Worm (Caenorhabditis elegans) whole organism, midembryonic: ENCODE data around the gene R09H3.2.

ENCODE experiments used
- T22C8.4 ChIP-seq: fragments of 200-800 bp; sonication (Bioruptor generic); IDR thresholded peaks from 2 replicates; pipeline ENCODE4 v1.3.6; 2022; ENCODE audit warnings: missing genetic modification characterization, missing compliant biosample characterization
- cog-1 ChIP-seq: sonication (generic microtip); optimal IDR thresholded peaks from 2 replicates; lab custom pipeline; 2016; ENCODE audit warnings: missing genetic modification characterization, missing compliant biosample characterization
- flt-1 ChIP-seq: fragments of 200-800 bp; sonication (Bioruptor generic); IDR thresholded peaks from 2 replicates; pipeline ENCODE4 v1.3.6; 2022; ENCODE audit warnings: missing genetic modification characterization, missing compliant biosample characterization
- med-1 ChIP-seq: sonication (generic microtip); optimal IDR thresholded peaks from 2 replicates; lab custom pipeline; 2017; ENCODE audit warnings: missing genetic modification characterization, mild to moderate bottlenecking, missing compliant biosample characterization, antibody characterized with exemption, missing genetic modification reagents; ENCODE audit not compliant: insufficient read depth
- tab-1 ChIP-seq: fragments of 200-800 bp; sonication (Bioruptor generic); IDR thresholded peaks from 2 replicates; pipeline ENCODE4 v1.3.6; 2022; ENCODE audit warnings: missing genetic modification characterization, missing compliant biosample characterization
- ztf-23 ChIP-seq: fragments of 200-800 bp; sonication (Bioruptor generic); IDR thresholded peaks from 2 replicates; pipeline ENCODE4 v1.3.6; 2022; ENCODE audit warnings: missing genetic modification reagents, missing genetic modification characterization, missing compliant biosample characterization
- ztf-29 ChIP-seq: fragments of 200-800 bp; sonication (Bioruptor generic); IDR thresholded peaks from 2 replicates; pipeline ENCODE4 v1.3.6; 2022; ENCODE audit warnings: missing genetic modification reagents, missing genetic modification characterization, missing compliant biosample characterization

DNA sequence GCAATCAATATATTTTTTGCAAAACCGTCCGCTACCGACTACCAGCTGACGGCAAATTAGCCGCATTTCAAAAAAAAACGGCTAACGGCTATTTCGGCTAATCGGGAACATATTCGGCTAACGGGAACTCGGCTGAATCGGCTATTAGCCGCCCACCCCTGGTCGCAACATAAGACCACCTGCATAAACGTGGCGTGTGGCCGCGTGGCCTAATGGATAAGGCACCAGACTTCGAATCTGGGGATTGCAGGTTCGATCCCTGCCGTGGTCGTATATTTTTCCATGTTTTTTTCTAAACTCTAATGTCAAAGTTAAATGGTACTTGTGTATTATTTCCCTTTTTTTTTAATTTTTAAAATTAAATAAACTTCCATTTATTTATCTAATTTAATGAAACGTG is 33.7 kb upstream of the R09H3.2 start:
- TF ChIP-seq flt-1 (GFP tag; lab: Robert Waterston, UW) (no peak), tab-1 (GFP tag; lab: Robert Waterston, UW) (no peak), T22C8.4 (GFP tag; lab: Robert Waterston, UW) (no peak), ztf-23 (GFP tag; lab: Robert Waterston, UW) (no peak), med-1 (no peak), ztf-29 (GFP tag; lab: Robert Waterston, UW) (no peak), cog-1 (no peak)
